Worm (Caenorhabditis elegans): ENCODE results near the gene F35E12.9.

ce11 chrV:13782190-13782589 is 37.3 kb upstream of the F35E12.9 start, which contains the start of gene decr-1.1:
- TF ChIP-seq ama-1 (optimal IDR thresholded peaks at IDR 0.05) (no peak), pes-1 (GFP tag; IDR thresholded peaks at IDR 0.05) (no peak), F13C5.2 (tag; optimal IDR thresholded peaks at IDR 0.05) (no peak), B0310.2 (tag; optimal IDR thresholded peaks at IDR 0.05) (no peak), tbx-37 (GFP tag; conservative IDR thresholded peaks at IDR 0.05) (no peak), aly-1 (tag; optimal IDR thresholded peaks at IDR 0.05) (no peak), flt-1 (GFP tag; IDR thresholded peaks at IDR 0.05) (no peak)
